Worm (Caenorhabditis elegans) whole organism, L4 larva: ENCODE data around the gene sly-1.

Source experiments
- ama-1 ChIP-seq: fragments of 150-350 bp; optimal IDR thresholded peaks from 2 replicates; lab custom pipeline; 2014; ENCODE audit warnings: inconsistent platforms, mixed read lengths
- ces-1 ChIP-seq: fragments of 150-350 bp; sonication (generic microtip); optimal IDR thresholded peaks from 4 replicates; lab custom pipeline; 2014; ENCODE audit warnings: missing biosample characterization, missing genetic modification reagents, missing genetic modification characterization
- duxl-1 ChIP-seq: sonication (generic microtip); optimal IDR thresholded peaks from 2 replicates; lab custom pipeline; 2016; ENCODE audit warnings: mild to moderate bottlenecking, missing genetic modification characterization, moderate library complexity, missing compliant biosample characterization; ENCODE audit not compliant: poor library complexity
- hif-1 ChIP-seq, 2 experiments: sonication (generic microtip); optimal IDR thresholded peaks; 2 replicates each; lab custom pipeline; 2016 to 2017; ENCODE audit warnings: missing compliant biosample characterization in 2 of 2, missing genetic modification characterization in 2 of 2, missing genetic modification reagents in 2 of 2, missing genotype in 2 of 2, mild to moderate bottlenecking in 1 of 2
- hlh-30 ChIP-seq: sonication (generic microtip); optimal IDR thresholded peaks from 2 replicates; lab custom pipeline; 2017; ENCODE audit warnings: antibody characterized with exemption, mild to moderate bottlenecking, missing genetic modification characterization, missing compliant biosample characterization; ENCODE audit not compliant: insufficient read depth
- lin-13 ChIP-seq: fragments of 150-350 bp; optimal IDR thresholded peaks from 2 replicates; lab custom pipeline; 2014; ENCODE audit warnings: missing biosample characterization, missing genetic modification reagents, missing genetic modification characterization
- nhr-10 ChIP-seq: fragments of 150-350 bp; optimal IDR thresholded peaks from 2 replicates; lab custom pipeline; 2014; ENCODE audit warnings: missing biosample characterization, missing genetic modification characterization
- nhr-237 ChIP-seq: sonication (generic microtip); optimal IDR thresholded peaks from 2 replicates; lab custom pipeline; 2017; ENCODE audit warnings: missing biosample characterization, missing genetic modification characterization
- nhr-25 ChIP-seq: sonication (generic microtip); optimal IDR thresholded peaks from 2 replicates; lab custom pipeline; 2017; ENCODE audit warnings: missing genetic modification characterization, mild to moderate bottlenecking, missing compliant biosample characterization, antibody characterized with exemption, moderate library complexity, borderline replicate concordance; ENCODE audit not compliant: insufficient read depth
- nhr-76 ChIP-seq: fragments of 150-350 bp; optimal IDR thresholded peaks from 2 replicates; lab custom pipeline; 2014; ENCODE audit warnings: missing biosample characterization, missing genetic modification characterization
- pqm-1 ChIP-seq: sonication (generic microtip); optimal IDR thresholded peaks from 2 replicates; lab custom pipeline; 2017; ENCODE audit warnings: missing biosample characterization, missing genetic modification characterization
- spr-3 ChIP-seq: fragments of 200-800 bp; sonication (Bioruptor generic); optimal IDR thresholded peaks from 2 replicates; lab custom pipeline; 2018; ENCODE audit warnings: mild to moderate bottlenecking, missing genetic modification characterization, missing compliant biosample characterization
- ztf-11 ChIP-seq: fragments of 150-350 bp; optimal IDR thresholded peaks from 2 replicates; lab custom pipeline; 2014; ENCODE audit warnings: missing biosample characterization, missing genetic modification characterization

DNA sequence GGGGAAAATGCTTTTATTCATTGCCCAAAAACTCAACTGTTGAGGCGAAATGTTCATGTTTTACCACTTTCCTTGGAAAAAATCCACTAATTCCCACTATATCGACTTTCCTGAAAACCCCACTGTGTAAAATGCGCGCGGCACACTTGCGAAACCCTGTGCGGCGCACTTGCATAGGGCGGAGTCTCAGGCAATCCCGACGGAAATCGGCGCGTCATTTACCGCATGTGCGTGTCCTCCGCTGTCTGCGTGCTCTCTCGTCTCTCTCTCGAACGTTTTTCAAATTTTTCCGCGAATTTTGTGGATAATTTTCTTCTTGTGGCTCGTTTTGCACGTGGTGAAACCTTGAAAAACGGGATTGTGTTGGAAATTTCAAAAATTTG is 45.7 kb upstream of the sly-1 start, which contains the start of gene atx-2:
- TF ChIP-seq spr-3 (GFP tag; lab: Kevin White, UChicago) (peak; percentile 81), nhr-10 (tag; lab: Kevin White, UChicago) (peak; percentile 26), ama-1 (no peak), duxl-1 (tag; lab: Kevin White, UChicago) (peak; percentile 91), lin-13 (GFP tag; lab: Kevin White, UChicago) (peak; percentile 83), hlh-30 (tag; lab: Kevin White, UChicago) (peak; percentile 87), nhr-25 (tag; lab: Kevin White, UChicago) (no peak), hif-1 (tag; optimal IDR thresholded peaks at IDR 0.05; lab: Kevin White, UChicago) (peak in 1 of 2 experiments; percentile 79), nhr-76 (tag; lab: Kevin White, UChicago) (no peak), ces-1 (GFP tag; lab: Kevin White, UChicago) (no peak), nhr-237 (tag; lab: Kevin White, UChicago) (no peak), pqm-1 (tag; lab: Kevin White, UChicago) (no peak), ztf-11 (tag; lab: Kevin White, UChicago) (no peak)
